Worm (Caenorhabditis elegans): Measurements from ENCODE around the gene ergo-1.

DNA sequence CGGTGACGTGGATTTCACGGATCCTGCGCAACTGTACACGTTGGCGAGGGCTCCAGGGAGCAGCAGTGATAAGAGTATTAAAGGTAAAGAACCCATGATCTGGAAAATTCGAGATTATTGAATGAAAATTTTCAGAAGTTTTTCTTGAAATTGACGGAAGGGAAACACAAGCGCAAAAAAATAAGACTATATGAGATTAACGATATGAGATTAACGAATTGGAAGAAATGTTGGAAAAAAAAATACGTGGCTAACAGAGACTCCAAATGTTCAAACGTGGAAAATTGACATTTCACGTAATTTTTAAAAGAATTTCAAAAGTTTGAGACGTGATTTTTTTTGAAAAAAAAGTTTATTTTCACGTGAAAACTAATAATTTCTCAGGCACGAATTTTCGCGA is 39.9 kb downstream of the ergo-1 start, which contains the start of gene nra-4:
- TF ChIP-seq unc-62 (GFP tag; optimal IDR thresholded peaks at IDR 0.05) (no peak), dpl-1 (GFP tag; optimal IDR thresholded peaks at IDR 0.05) (no peak), nhr-28 (tag; optimal IDR thresholded peaks at IDR 0.05) (no peak), zag-1 (tag; optimal IDR thresholded peaks at IDR 0.05) (no peak), ceh-90 (tag; optimal IDR thresholded peaks at IDR 0.05) (no peak), mab-9 (GFP tag; IDR thresholded peaks at IDR 0.05) (no peak), unc-86 (tag; optimal IDR thresholded peaks at IDR 0.05) (no peak), pqm-1 (tag; optimal IDR thresholded peaks at IDR 0.05) (no peak), ztf-4 (tag; optimal IDR thresholded peaks at IDR 0.05) (no peak), egl-13 (tag; optimal IDR thresholded peaks at IDR 0.05) (no peak), nhr-77 (tag; optimal IDR thresholded peaks at IDR 0.05) (no peak), fos-1 (tag; optimal IDR thresholded peaks at IDR 0.05) (no peak)
